Worm (Caenorhabditis elegans) whole organism, L1 larva: Measurements from ENCODE around the gene F47B7.4.

Source experiments
- C16A3.4 ChIP-seq: fragments of 150-350 bp; optimal IDR thresholded peaks from 2 replicates; lab custom pipeline; 2014; ENCODE audit warnings: missing biosample characterization, missing genetic modification characterization
- C34B4.2 ChIP-seq: sonication (generic microtip); optimal IDR thresholded peaks from 2 replicates; lab custom pipeline; 2017; ENCODE audit warnings: mild to moderate bottlenecking, missing genetic modification characterization, missing compliant biosample characterization
- F16B12.6 ChIP-seq: fragments of 150-350 bp; optimal IDR thresholded peaks from 2 replicates; lab custom pipeline; 2014; ENCODE audit warnings: missing biosample characterization, missing genetic modification characterization
- aha-1 ChIP-seq: fragments of 150-350 bp; optimal IDR thresholded peaks from 2 replicates; lab custom pipeline; 2014; ENCODE audit warnings: missing biosample characterization, missing genetic modification characterization
- alr-1 ChIP-seq: fragments of 200-800 bp; sonication (Bioruptor generic); optimal IDR thresholded peaks from 2 replicates; lab custom pipeline; 2018; ENCODE audit warnings: borderline replicate concordance, mild to moderate bottlenecking, missing genetic modification characterization, missing compliant biosample characterization
- blmp-1 ChIP-seq: fragments of 150-350 bp; optimal IDR thresholded peaks from 2 replicates; lab custom pipeline; 2014; ENCODE audit warnings: missing biosample characterization, missing genetic modification characterization
- ceh-90 ChIP-seq: sonication (generic microtip); optimal IDR thresholded peaks from 2 replicates; lab custom pipeline; 2016; ENCODE audit warnings: missing genetic modification characterization, missing compliant biosample characterization
- dpl-1 ChIP-seq, 3 experiments: fragments of 150-350 bp in 2 of 3; sonication (generic microtip) in 1 of 3; optimal IDR thresholded peaks; 2 replicates each; lab custom pipeline; 2014 to 2017; ENCODE audit warnings: missing biosample characterization in 3 of 3, missing genetic modification characterization in 3 of 3, missing genetic modification reagents in 3 of 3
- dsc-1 ChIP-seq: sonication (generic microtip); optimal IDR thresholded peaks from 2 replicates; lab custom pipeline; 2016; ENCODE audit warnings: mild to moderate bottlenecking, missing genetic modification characterization, missing compliant biosample characterization
- efl-1 ChIP-seq, 4 experiments: fragments of 150-350 bp; optimal IDR thresholded peaks in 3 of 4; peaks in 1 of 4; 1 replicate in 1 of 4; 2 replicates in 3 of 4; lab custom pipeline; 2014; ENCODE audit warnings: missing biosample characterization in 2 of 4, missing genetic modification characterization in 2 of 4, missing genetic modification reagents in 2 of 4
- elt-3 ChIP-seq, 6 experiments: fragments of 150-350 bp in 1 of 6; sonication (generic microtip); optimal IDR thresholded peaks; 2 replicates each; lab custom pipeline; 2017 to 2018; ENCODE audit warnings: missing biosample characterization in 6 of 6, missing genetic modification characterization in 6 of 6, inconsistent platforms in 1 of 6
- lin-14 ChIP-seq: fragments of 200-800 bp; sonication (Bioruptor generic); optimal IDR thresholded peaks from 2 replicates; lab custom pipeline; 2018; ENCODE audit warnings: mild to moderate bottlenecking, missing genetic modification characterization, moderate library complexity, missing compliant biosample characterization
- lin-15B ChIP-seq: fragments of 150-350 bp; sonication (generic microtip); optimal IDR thresholded peaks from 3 replicates; lab custom pipeline; 2014; ENCODE audit warnings: missing biosample characterization, missing genetic modification characterization
- lin-35 ChIP-seq, 2 experiments: fragments of 150-350 bp; optimal IDR thresholded peaks; 2 replicates each; lab custom pipeline; 2014; ENCODE audit warnings: missing biosample characterization in 2 of 2, missing genetic modification characterization in 2 of 2, missing genetic modification reagents in 2 of 2
- lsy-2 ChIP-seq, 2 experiments: fragments of 150-350 bp; optimal IDR thresholded peaks; 2 replicates each; lab custom pipeline; 2014; ENCODE audit warnings: missing biosample characterization in 2 of 2, missing genetic modification characterization in 2 of 2
- mep-1 ChIP-seq: fragments of 150-350 bp; optimal IDR thresholded peaks from 2 replicates; lab custom pipeline; 2014; ENCODE audit warnings: missing biosample characterization, missing genetic modification characterization
- nhr-11 ChIP-seq: fragments of 150-350 bp; optimal IDR thresholded peaks from 2 replicates; lab custom pipeline; 2014; ENCODE audit warnings: missing biosample characterization, missing genetic modification characterization
- nhr-20 ChIP-seq: sonication (generic microtip); optimal IDR thresholded peaks from 2 replicates; lab custom pipeline; 2016; ENCODE audit warnings: mild to moderate bottlenecking, missing genetic modification characterization, missing compliant biosample characterization
- nhr-237 ChIP-seq: fragments of 150-350 bp; optimal IDR thresholded peaks from 2 replicates; lab custom pipeline; 2014; ENCODE audit warnings: missing biosample characterization, missing genetic modification characterization
- nhr-47 ChIP-seq: sonication (generic microtip); optimal IDR thresholded peaks from 2 replicates; lab custom pipeline; 2016; ENCODE audit warnings: mild to moderate bottlenecking, missing genetic modification characterization, moderate library complexity, missing compliant biosample characterization
- nhr-71 ChIP-seq: sonication (generic microtip); optimal IDR thresholded peaks from 2 replicates; lab custom pipeline; 2016; ENCODE audit warnings: mild to moderate bottlenecking, missing genetic modification characterization, moderate library complexity, missing compliant biosample characterization
- nhr-77 ChIP-seq: fragments of 150-350 bp; optimal IDR thresholded peaks from 2 replicates; lab custom pipeline; 2014; ENCODE audit warnings: missing biosample characterization, missing genetic modification characterization
- nhr-85 ChIP-seq: sonication (generic microtip); peaks from one replicate; lab custom pipeline; 2016; ENCODE audit warnings: missing genetic modification characterization, inconsistent platforms, missing compliant biosample characterization
- nhr-90 ChIP-seq: sonication (generic microtip); optimal IDR thresholded peaks from 2 replicates; lab custom pipeline; 2016; ENCODE audit warnings: mild to moderate bottlenecking, missing genetic modification characterization, missing compliant biosample characterization; ENCODE audit not compliant: poor library complexity
- pax-3 ChIP-seq: fragments of 200-800 bp; sonication (Bioruptor generic); optimal IDR thresholded peaks from 2 replicates; lab custom pipeline; 2018; ENCODE audit warnings: mild to moderate bottlenecking, missing genetic modification characterization, moderate library complexity, missing compliant biosample characterization
- pqm-1 ChIP-seq: sonication (generic microtip); optimal IDR thresholded peaks from 3 replicates; lab custom pipeline; 2017; ENCODE audit warnings: missing biosample characterization, missing genetic modification characterization
- rnt-1 ChIP-seq: sonication (generic microtip); optimal IDR thresholded peaks from 2 replicates; lab custom pipeline; 2016; ENCODE audit warnings: mild to moderate bottlenecking, missing genetic modification characterization, moderate library complexity, missing compliant biosample characterization
- skn-1 ChIP-seq: fragments of 150-350 bp; optimal IDR thresholded peaks from 2 replicates; lab custom pipeline; 2014; ENCODE audit warnings: missing biosample characterization, missing genetic modification characterization
- snpc-4 ChIP-seq: fragments of 150-350 bp; optimal IDR thresholded peaks from 2 replicates; lab custom pipeline; 2014; ENCODE audit warnings: missing biosample characterization, missing genetic modification characterization
- snu-23 ChIP-seq: sonication (generic microtip); optimal IDR thresholded peaks from 2 replicates; lab custom pipeline; 2016; ENCODE audit warnings: missing genetic modification characterization, missing compliant biosample characterization
- sup-37 ChIP-seq: fragments of 200-800 bp; sonication (Bioruptor generic); optimal IDR thresholded peaks from 2 replicates; lab custom pipeline; 2018; ENCODE audit warnings: mild to moderate bottlenecking, missing genetic modification characterization, missing compliant biosample characterization
- swsn-7 ChIP-seq: sonication (generic microtip); optimal IDR thresholded peaks from 2 replicates; lab custom pipeline; 2016; ENCODE audit warnings: missing genetic modification characterization, missing compliant biosample characterization
- tbx-2 ChIP-seq: sonication (generic microtip); optimal IDR thresholded peaks from 2 replicates; lab custom pipeline; 2016; ENCODE audit warnings: missing genetic modification characterization, missing compliant biosample characterization
- tlp-1 ChIP-seq: fragments of 150-350 bp; optimal IDR thresholded peaks from 2 replicates; lab custom pipeline; 2014; ENCODE audit warnings: missing biosample characterization, missing genetic modification characterization
- unc-130 ChIP-seq: fragments of 150-350 bp; optimal IDR thresholded peaks from 2 replicates; lab custom pipeline; 2017; ENCODE audit warnings: missing biosample characterization, missing genetic modification characterization, inconsistent platforms
- xbp-1 ChIP-seq: sonication (generic microtip); optimal IDR thresholded peaks from 2 replicates; lab custom pipeline; 2016; ENCODE audit warnings: missing genetic modification characterization, missing compliant biosample characterization
- zip-4 ChIP-seq: fragments of 200-800 bp; sonication (Bioruptor generic); optimal IDR thresholded peaks from 2 replicates; lab custom pipeline; 2018; ENCODE audit warnings: mild to moderate bottlenecking, missing genetic modification characterization, moderate library complexity, missing compliant biosample characterization

The F47B7.4 gene

DNA sequence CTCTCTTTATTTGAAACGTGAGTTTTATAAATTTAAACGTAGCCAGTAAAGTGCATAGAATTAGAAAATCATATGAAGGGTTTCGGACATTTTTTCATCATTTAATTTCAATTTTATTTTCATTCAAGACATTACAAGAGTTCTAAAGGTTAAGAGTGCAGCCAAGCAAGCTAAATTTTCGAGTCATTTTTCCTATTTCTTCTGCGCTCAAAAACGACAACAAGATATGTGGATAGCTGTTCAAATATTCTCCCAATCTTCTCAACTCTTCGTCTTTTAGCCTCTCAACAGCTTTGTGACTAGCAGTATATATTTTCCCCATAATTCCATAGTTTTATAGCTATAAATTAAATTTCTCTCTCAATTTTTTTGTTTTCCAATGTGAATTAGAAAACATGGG lies 17.2 kb upstream of the F47B7.4 start:
- TF ChIP-seq nhr-71 (tag; lab: Kevin White, UChicago) = no peak
- TF ChIP-seq skn-1 (tag; lab: Kevin White, UChicago) = no peak
- TF ChIP-seq alr-1 (tag; lab: Kevin White, UChicago) = no peak
- TF ChIP-seq nhr-77 = no peak
- no peak for TF ChIP-seq lin-14
- no peak for TF ChIP-seq pqm-1
- no peak for TF ChIP-seq nhr-20
- no peak for TF ChIP-seq tlp-1 (tag; lab: Kevin White, UChicago)
- no peak for TF ChIP-seq dpl-1 (GFP tag; optimal IDR thresholded peaks at IDR 0.05; lab: Kevin White, UChicago)
- no peak for TF ChIP-seq nhr-237 (tag; lab: Kevin White, UChicago)
- TF ChIP-seq swsn-7 = no peak
- TF ChIP-seq aha-1 (tag; lab: Kevin White, UChicago) = no peak
- TF ChIP-seq nhr-11 = no peak

DNA sequence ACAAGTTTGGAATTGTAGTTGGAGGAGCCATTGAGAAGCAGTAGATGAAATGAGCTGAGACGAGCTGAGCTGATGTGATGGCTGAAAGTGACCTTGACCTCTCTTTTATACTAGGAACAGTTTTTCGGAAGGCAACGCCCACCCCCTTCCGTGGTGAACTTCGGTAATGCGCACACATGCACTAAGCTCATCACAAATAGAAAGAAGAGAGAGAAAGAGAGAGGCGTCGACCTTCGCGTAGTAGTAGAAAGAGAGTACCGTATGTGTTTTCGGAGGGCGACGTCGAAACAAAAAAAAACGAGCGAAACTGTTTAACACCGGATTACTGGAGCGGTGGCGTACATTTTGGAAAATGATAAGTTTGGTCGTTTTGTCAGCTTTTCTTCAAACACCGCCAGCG lies 14.6 kb upstream of the F47B7.4 start, which contains the start of gene marg-1:
Gene marg-1, minus strand, starts transcription at position 101 of the 400 bp plus-strand sequence.
- TF ChIP-seq zip-4 (GFP tag; lab: Kevin White, UChicago) (no peak), lin-14 (peak; percentile 3), dsc-1 (tag; lab: Kevin White, UChicago) (no peak)

DNA sequence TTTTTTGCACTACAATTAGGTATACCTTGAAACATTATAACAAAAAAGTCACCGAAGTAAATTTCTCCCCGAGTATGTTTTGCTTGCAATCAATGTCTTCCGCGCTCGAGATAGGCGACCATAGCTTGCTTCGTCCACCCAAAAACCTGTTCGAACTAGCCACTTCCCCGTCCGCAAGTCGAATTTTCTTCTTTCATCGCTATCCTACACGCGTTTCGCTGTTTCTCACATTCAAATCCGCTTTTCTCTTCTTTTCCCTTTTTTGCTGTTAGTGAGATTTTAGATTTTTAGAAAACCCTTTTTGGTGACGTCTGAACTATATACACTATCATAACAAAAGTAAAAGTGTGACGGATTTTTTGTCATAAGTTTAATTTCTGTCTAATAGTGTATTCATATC lies 6.8 kb upstream of the F47B7.4 start:
- TF ChIP-seq blmp-1 (tag; lab: Kevin White, UChicago) = peak; percentile 95
- no peak for TF ChIP-seq efl-1 (optimal IDR thresholded peaks at IDR 0.05; lab: Kevin White, UChicago)
- TF ChIP-seq efl-1 (GFP tag; optimal IDR thresholded peaks at IDR 0.05 in 1 of 2; lab: Kevin White, UChicago) = peak in 1 of 2 experiments; percentile 83
- TF ChIP-seq aha-1 (tag; lab: Kevin White, UChicago) = no peak
- TF ChIP-seq sup-37 (GFP tag; lab: Kevin White, UChicago) = no peak
- peak; percentile 18 for TF ChIP-seq lin-14
- no peak for TF ChIP-seq zip-4 (GFP tag; lab: Kevin White, UChicago)

DNA sequence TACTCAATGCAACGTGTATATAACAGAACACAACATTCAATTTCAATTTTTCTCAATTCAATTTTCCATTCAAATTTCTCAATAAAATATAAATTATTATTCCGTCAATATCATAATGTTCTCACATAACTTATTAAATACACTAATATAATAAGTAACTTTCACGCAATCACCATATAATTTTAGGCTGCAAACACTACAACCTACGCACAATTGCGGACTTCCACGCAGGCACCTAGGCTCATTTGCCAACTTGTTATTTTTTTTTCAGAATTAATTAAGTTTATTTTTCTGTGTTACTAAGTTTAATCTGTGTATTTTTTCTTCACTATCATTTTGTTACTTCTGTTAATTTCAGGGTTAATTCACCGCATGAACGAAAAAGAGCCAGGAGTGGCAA lies 6.0 kb upstream of the F47B7.4 start, which contains the start of gene F47B7.2:
Gene F47B7.2, plus strand, starts transcription at position 358 of the 400 bp plus-strand sequence.
- peak in 1 of 2 experiments; percentile 6 for TF ChIP-seq efl-1 (optimal IDR thresholded peaks at IDR 0.05; lab: Kevin White, UChicago)
- TF ChIP-seq efl-1 (GFP tag; optimal IDR thresholded peaks at IDR 0.05 in 1 of 2; lab: Kevin White, UChicago) = peak in 1 of 2 experiments; percentile 61
- peak; percentile 32 for TF ChIP-seq tbx-2 (tag; lab: Kevin White, UChicago)
- TF ChIP-seq lin-15B (tag; lab: Kevin White, UChicago) = no peak
- TF ChIP-seq rnt-1 (tag; lab: Kevin White, UChicago) = peak; percentile 25
- TF ChIP-seq nhr-71 (tag; lab: Kevin White, UChicago) = peak; percentile 57
- TF ChIP-seq zip-4 (GFP tag; lab: Kevin White, UChicago) = no peak
- TF ChIP-seq swsn-7 = peak; percentile 33
- TF ChIP-seq F16B12.6 (tag; lab: Kevin White, UChicago) = peak; percentile 87
- TF ChIP-seq xbp-1 (tag; lab: Kevin White, UChicago) = peak; percentile 54
- TF ChIP-seq C16A3.4 (tag; lab: Kevin White, UChicago) = peak; percentile 25
- no peak for TF ChIP-seq pax-3
- peak in 1 of 2 experiments; percentile 35 for TF ChIP-seq lin-35 (GFP tag; optimal IDR thresholded peaks at IDR 0.05; lab: Kevin White, UChicago)
- peak; percentile 39 for TF ChIP-seq dsc-1 (tag; lab: Kevin White, UChicago)
- TF ChIP-seq elt-3 (tag; optimal IDR thresholded peaks at IDR 0.05; lab: Kevin White, UChicago) = no peak
- TF ChIP-seq mep-1 (tag; lab: Kevin White, UChicago) = peak; percentile 69
- peak in 1 of 3 experiments; percentile 5 for TF ChIP-seq dpl-1 (GFP tag; optimal IDR thresholded peaks at IDR 0.05; lab: Kevin White, UChicago)
- peak; percentile 7 for TF ChIP-seq unc-130 (tag; lab: Kevin White, UChicago)
- peak; percentile 57 for TF ChIP-seq snu-23
- peak; percentile 7 for TF ChIP-seq nhr-90 (tag; lab: Kevin White, UChicago)
- TF ChIP-seq lin-14 = peak; percentile 58
- peak; percentile 13 for TF ChIP-seq snpc-4 (tag; lab: Kevin White, UChicago)
- TF ChIP-seq C34B4.2 (tag; lab: Kevin White, UChicago) = no peak
- TF ChIP-seq nhr-85 = no peak
- TF ChIP-seq nhr-20 = peak; percentile 31
- TF ChIP-seq nhr-47 (tag; lab: Kevin White, UChicago) = peak; percentile 60
- peak; percentile 42 to 52 for TF ChIP-seq lsy-2 (tag; optimal IDR thresholded peaks at IDR 0.05; lab: Kevin White, UChicago)
- peak; percentile 52 for TF ChIP-seq blmp-1 (tag; lab: Kevin White, UChicago)
- TF ChIP-seq pqm-1 = no peak
- TF ChIP-seq ceh-90 = no peak
